Worm (Caenorhabditis elegans) whole organism, dauer: ENCODE results near the gene srh-266.

Source experiments
- unc-62 ChIP-seq: sonication (generic microtip); optimal IDR thresholded peaks from 2 replicates; lab custom pipeline; 2017; ENCODE audit warnings: missing biosample characterization, missing genetic modification reagents, missing genetic modification characterization

Gene srh-266

DNA sequence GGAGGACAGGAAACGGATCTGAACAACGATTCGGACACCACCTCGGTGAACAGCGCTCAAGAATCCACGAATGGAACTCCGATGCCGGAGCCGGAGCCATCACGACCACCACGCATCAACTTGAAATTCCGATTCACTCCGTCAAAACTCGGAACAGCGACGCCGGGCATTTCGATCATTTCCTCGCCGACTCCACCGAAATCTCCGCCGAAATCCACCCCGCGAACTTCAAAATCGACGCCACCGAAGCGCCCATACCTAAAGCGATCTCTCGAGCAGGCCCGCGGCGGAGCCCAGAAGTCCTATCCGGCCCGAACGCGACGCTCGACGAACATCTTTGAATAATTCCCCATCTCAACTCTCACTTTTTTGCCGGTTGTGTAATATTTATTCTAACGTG, 24.9 kb downstream of the srh-266 start:
- TF ChIP-seq unc-62 (GFP tag; lab: Kevin White, UChicago) = no peak

DNA sequence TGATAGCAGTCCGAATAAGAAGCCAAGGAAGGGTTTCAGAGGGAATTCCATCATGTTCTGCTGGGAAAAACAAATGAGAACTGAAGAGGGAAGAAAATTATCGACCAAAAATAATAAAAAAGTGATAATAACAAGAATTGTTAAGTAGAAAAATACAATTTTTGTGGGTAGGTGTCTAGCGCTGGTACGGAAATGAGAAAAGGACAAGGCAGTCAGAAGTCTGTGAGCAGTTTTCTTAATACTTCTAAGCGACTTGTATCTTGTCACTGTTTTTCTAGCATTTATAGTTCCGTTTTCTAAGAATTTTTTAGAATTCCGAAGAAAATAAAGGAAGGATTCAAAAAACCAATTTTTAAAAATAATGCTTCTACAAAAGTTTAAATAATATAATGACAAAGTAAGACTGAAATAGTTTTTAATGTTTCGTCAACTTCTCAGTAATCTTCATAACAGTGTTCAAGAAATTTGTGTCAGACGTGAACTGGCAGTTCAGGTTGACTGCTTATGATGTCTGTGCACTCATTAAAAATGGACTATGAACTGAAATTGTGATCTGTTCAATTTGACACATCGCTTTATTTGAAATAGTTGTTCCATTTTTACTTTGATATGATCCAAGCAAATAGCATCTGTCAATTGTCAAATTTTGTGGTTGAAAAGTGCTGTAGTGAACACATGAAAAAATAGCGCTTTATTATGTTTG, 28.3 kb downstream of the srh-266 start, which contains the start of gene srx-4:
Gene srx-4, minus strand, starts transcription at position 51 of the 703 bp plus-strand sequence.
- TF ChIP-seq unc-62 (GFP tag; lab: Kevin White, UChicago) = no peak

DNA sequence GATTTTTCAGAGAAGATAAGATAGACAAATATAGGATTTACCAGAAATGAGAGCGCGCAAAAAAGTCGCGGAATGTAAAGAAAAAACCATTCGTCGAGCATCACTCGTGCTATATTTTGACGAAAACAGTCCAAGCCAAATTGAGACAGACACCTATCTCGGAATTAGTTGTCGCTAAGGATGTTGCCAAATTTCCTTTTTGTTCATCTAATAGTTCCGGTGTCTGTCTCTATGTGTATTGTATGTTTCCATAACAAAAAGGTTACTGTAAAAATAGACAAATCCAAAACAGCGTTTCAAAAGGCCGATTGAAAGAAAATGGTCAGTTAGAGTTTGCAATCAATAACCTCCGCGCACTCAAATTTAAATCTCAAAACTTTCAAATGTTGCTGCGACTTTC, 30.0 kb downstream of the srh-266 start, which contains the start of gene srj-53:
Gene srj-53, minus strand, starts transcription at position 101 of the 400 bp plus-strand sequence.
- TF ChIP-seq unc-62 (GFP tag; lab: Kevin White, UChicago) = no peak

DNA sequence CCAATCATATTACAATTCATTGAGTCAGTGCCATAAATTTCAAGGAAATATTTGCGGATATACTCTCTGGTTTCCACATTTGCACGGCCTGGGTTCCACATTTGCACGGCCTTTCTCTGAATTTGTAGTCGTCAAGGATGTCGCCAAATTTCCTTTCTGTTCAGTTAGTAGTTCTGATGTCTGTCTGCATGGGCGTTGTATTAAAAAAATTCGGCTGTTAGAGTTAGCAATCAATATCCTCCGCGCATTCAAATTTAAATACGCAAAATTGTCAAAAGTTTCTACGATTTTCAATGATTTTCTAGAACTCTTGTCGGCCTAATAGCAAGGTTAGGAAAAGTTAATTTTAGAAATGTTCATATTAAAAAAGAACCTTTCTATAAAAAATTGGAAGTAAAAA, 31.3 kb downstream of the srh-266 start, which contains the start of gene srj-52:
Gene srj-52, minus strand, starts transcription at position 101 of the 400 bp plus-strand sequence.
- TF ChIP-seq unc-62 (GFP tag; lab: Kevin White, UChicago) = no peak

DNA sequence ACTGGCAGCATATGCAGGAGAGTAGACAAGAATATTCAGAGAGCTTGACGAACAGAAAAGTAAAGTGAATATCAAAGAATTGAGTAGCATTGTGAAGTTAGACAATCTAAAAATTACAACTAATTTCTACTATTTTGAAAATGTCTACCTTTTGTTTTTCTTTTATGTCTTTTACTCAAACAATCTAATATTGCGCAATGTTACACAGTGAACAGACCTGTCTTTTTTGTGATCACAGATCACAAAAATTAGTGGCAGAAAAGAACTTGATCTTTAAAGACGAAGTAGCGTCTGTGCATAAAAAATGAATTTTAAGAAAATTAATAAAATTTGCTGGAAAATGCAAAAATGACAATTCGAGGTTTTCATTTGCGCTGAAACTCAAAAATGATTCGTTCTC, 34.5 kb downstream of the srh-266 start:
- TF ChIP-seq unc-62 (GFP tag; lab: Kevin White, UChicago) = no peak

DNA sequence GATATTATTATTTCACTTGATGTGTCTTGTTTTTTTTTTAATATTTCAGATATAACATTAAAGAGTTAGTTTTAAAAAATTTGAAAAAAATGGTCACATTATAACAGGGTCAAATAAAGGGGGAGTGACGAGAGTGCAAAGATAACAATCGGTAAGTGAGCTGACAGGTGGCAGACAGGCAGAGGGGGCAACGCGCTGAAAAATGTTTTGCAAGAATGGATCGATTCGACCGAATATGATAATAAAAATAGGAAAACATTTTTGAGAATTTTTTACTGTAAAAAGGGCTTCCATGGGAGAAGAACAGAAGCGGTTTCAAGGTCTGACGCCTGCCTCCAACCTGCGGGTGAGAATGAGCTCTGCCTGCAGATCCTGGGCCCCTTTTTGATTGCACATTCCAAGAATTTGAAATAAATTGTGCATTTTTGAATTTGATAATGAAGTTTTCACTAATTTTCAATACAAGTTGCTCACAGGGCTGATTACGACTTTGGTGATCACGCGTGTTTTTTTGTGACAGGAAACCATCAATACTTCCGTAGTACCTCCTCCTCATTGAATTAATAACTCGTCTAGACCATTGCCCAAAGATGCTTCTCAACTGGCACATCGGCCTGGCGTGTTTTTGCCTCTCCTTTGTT, 35.0 kb downstream of the srh-266 start, which contains the start of the genes ugt-29 and srx-5:
Gene ugt-29, minus strand, starts transcription at position 101 of the 641 bp plus-strand sequence.
Gene srx-5, plus strand, starts transcription at position 591 of the 641 bp plus-strand sequence.
- TF ChIP-seq unc-62 (GFP tag; lab: Kevin White, UChicago) = no peak

DNA sequence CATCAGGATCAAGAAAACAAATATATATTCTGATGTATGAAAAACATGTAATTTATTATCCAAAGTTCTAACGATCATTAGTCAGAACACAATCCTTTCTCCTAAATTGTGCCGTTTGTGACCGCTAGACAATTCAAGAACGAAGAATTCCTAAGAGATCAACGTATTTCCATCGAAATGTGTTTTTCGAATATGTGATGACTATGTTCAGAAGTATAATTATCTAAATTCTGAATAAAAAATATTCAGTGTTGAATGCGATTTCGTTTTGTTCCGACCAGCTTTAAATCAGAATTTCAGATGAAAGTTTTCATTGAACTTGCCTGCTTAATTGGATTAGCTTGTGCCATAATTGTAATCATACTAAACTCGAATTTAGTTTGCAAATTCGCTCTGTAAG, 37.7 kb downstream of the srh-266 start, which contains the start of gene srbc-37:
Gene srbc-37, plus strand, starts transcription at position 301 of the 400 bp plus-strand sequence.
- no peak for TF ChIP-seq unc-62 (GFP tag; lab: Kevin White, UChicago)

DNA sequence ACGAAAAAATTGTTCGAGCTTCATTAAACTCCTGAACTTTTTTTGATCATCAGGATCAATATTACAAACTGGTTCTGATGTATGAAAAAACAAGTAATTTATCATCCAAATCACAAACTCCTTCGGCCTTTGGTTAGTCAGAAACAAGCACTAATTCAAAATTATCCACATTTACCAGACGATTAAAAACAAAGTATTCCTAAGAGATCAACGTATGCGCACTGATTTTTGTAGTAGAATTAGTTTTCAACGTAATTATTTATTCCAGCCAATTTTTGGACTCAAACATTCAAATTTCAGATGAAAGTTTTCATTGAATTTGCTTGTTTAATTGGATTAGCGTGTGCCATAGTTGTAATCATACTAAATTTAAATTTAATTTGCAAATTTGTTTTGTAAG, 42.3 kb downstream of the srh-266 start, which contains the start of gene srbc-38:
Gene srbc-38, plus strand, starts transcription at position 301 of the 400 bp plus-strand sequence.
- TF ChIP-seq unc-62 (GFP tag; lab: Kevin White, UChicago) = no peak

DNA sequence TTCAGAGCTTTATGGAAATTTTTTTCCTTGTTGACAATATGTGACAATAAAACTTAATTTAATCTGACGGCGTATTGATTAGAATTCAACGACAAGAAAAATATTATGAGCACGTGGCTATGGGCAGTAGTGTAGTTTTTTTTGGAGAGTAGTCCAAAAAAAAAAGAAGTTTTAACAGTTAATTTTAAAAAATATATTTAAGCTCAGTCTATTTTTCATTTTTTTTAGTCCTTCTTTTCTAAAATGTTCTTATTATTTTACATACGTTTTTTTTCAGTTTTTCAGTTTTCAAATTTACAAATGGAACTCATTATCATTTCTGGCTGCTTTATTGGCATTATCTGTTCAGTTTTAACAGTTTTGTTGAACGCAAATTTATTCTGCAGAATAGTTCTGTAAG, 44.2 kb downstream of the srh-266 start, which contains the start of gene srbc-39:
Gene srbc-39, plus strand, starts transcription at position 301 of the 400 bp plus-strand sequence.
- TF ChIP-seq unc-62 (GFP tag; lab: Kevin White, UChicago) = no peak

DNA sequence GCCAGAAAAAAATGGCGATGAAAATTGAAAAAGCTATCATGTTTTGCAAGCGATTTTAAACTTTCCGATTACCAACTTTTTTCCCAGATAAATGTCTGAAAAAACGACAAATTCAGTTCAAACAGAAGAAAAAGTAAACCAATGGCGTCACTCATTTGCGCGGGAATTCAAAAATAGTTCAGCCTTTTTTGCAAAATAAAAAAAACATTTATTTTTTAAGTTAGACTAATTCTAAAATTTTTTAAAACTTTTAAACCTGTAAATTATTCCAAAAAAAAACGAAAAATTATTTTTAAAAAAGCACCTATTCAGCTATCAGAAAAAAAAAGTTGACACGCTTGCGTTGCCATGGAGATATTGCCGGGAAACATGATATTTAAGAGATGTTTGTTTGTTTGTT, 48.3 kb downstream of the srh-266 start, which contains the start of gene cyp-33C11:
Gene cyp-33C11, minus strand, starts transcription at position 101 of the 400 bp plus-strand sequence.
- TF ChIP-seq unc-62 (GFP tag; lab: Kevin White, UChicago) = no peak
